Worm (Caenorhabditis elegans): Measurements from ENCODE around the gene srx-78.

The srx-78 gene

ce11 chrV:15085335-15085800 lies 9.5 kb upstream of the srx-78 start, which contains the start of the genes ahsa-1 and C01G10.7 (continued):
- TF ChIP-seq nhr-120 (GFP tag; IDR thresholded peaks at IDR 0.05), result no peak
- peak; percentile 86 for TF ChIP-seq tlf-1 (GFP tag; optimal IDR thresholded peaks at IDR 0.05)
- TF ChIP-seq bed-1 (GFP tag; IDR thresholded peaks at IDR 0.05), result no peak
- peak; percentile 74 for TF ChIP-seq madf-8 (GFP tag; conservative IDR thresholded peaks at IDR 0.05)
- TF ChIP-seq mxl-1 (tag; optimal IDR thresholded peaks at IDR 0.05), result no peak
- 0 out of 2 replicates have a peak, but pooled peaks have one; percentile 8 for TF ChIP-seq lin-26 (GFP tag; IDR thresholded peaks at IDR 0.05)
- peak; percentile 23 for TF ChIP-seq hrde-1 (tag; optimal IDR thresholded peaks at IDR 0.05; ENCODE audit: borderline replicate concordance)
- peak; percentile 48; the same call in 1 of the 2 replicates for TF ChIP-seq C17E4.6 (GFP tag; IDR thresholded peaks at IDR 0.05)
- no peak for TF ChIP-seq attf-6 (GFP tag; IDR thresholded peaks at IDR 0.05)
- TF ChIP-seq aptf-3 (GFP tag; IDR thresholded peaks at IDR 0.05), result no peak
- TF ChIP-seq snpc-4 (GFP tag; optimal IDR thresholded peaks at IDR 0.05), result no peak
- TF ChIP-seq snpc-4 (tag; optimal IDR thresholded peaks at IDR 0.05), result peak in 3 of 4 experiments; percentile 69 to 85 (median 74)
- peak; percentile 57 for TF ChIP-seq efl-1 (GFP tag; optimal IDR thresholded peaks at IDR 0.05)
- TF ChIP-seq rec-8 (tag; optimal IDR thresholded peaks at IDR 0.05), result peak; percentile 74 to 82
- peak; percentile 87 for TF ChIP-seq madf-10 (tag; optimal IDR thresholded peaks at IDR 0.05)
- TF ChIP-seq pbrm-1 (GFP tag; IDR thresholded peaks at IDR 0.05), result peak; percentile 87; the same call in 1 of the 2 replicates
- TF ChIP-seq F33H1.4 (GFP tag; IDR thresholded peaks at IDR 0.05), result peak; percentile 70
- TF ChIP-seq lin-54 (GFP tag; optimal IDR thresholded peaks at IDR 0.05), result peak; percentile 82
- no peak for TF ChIP-seq F10E7.11 (tag; optimal IDR thresholded peaks at IDR 0.05)
- peak; percentile 46 for TF ChIP-seq ztf-26 (tag; optimal IDR thresholded peaks at IDR 0.05)
- no peak for TF ChIP-seq nhr-90 (tag; optimal IDR thresholded peaks at IDR 0.05)
- peak; percentile 31 for TF ChIP-seq akir-1 (GFP tag; optimal IDR thresholded peaks at IDR 0.05)
- TF ChIP-seq nhr-27 (tag; optimal IDR thresholded peaks at IDR 0.05), result no peak
- TF ChIP-seq sptf-2 (GFP tag; optimal IDR thresholded peaks at IDR 0.05), result peak; percentile 41
- peak; percentile 98 for TF ChIP-seq mcd-1 (GFP tag; IDR thresholded peaks at IDR 0.05)
- no peak for TF ChIP-seq Y56A3A.18 (GFP tag; IDR thresholded peaks at IDR 0.05)
- TF ChIP-seq him-1 (tag; optimal IDR thresholded peaks at IDR 0.05), result peak; percentile 26
- no peak for TF ChIP-seq C06A6.2 (GFP tag; conservative IDR thresholded peaks at IDR 0.05)
- no peak for TF ChIP-seq Y53F4B.3 (GFP tag; IDR thresholded peaks at IDR 0.05)
- peak; percentile 31 for TF ChIP-seq rpc-1 (optimal IDR thresholded peaks at IDR 0.05)
- TF ChIP-seq rpc-1 (tag; optimal IDR thresholded peaks at IDR 0.05), result no peak
- TF ChIP-seq B0019.2 (GFP tag; conservative IDR thresholded peaks at IDR 0.05), result peak; percentile 82; the same call in 1 of the 2 replicates
- peak; percentile 51; the same call in 1 of the 2 replicates for TF ChIP-seq hmg-1.2 (GFP tag; IDR thresholded peaks at IDR 0.05)
- TF ChIP-seq ztf-18 (tag; optimal IDR thresholded peaks at IDR 0.05), result peak; percentile 74
- peak; percentile 74 for TF ChIP-seq Y67H2A.10 (GFP tag; conservative IDR thresholded peaks at IDR 0.05)
- TF ChIP-seq dpff-1 (tag; optimal IDR thresholded peaks at IDR 0.05), result no peak
- peak; percentile 63 for TF ChIP-seq atf-7 (tag; optimal IDR thresholded peaks at IDR 0.05)
- no peak for TF ChIP-seq ets-4 (GFP tag; optimal IDR thresholded peaks at IDR 0.05)
- TF ChIP-seq F22D6.2 (tag; optimal IDR thresholded peaks at IDR 0.05), result peak; percentile 52
- TF ChIP-seq athp-1 (tag; optimal IDR thresholded peaks at IDR 0.05), result peak; percentile 86
- no peak for TF ChIP-seq madf-3 (GFP tag; IDR thresholded peaks at IDR 0.05)
- peak; percentile 92 for TF ChIP-seq ceh-27 (GFP tag; optimal IDR thresholded peaks at IDR 0.05)
- TF ChIP-seq F57A8.1 (GFP tag; optimal IDR thresholded peaks at IDR 0.05), result no peak
- TF ChIP-seq snpc-1.3 (tag; optimal IDR thresholded peaks at IDR 0.05; ENCODE audit: insufficient read depth), result peak; percentile 65
- TF ChIP-seq ceh-58 (GFP tag; IDR thresholded peaks at IDR 0.05), result no peak
- no peak for TF ChIP-seq F57C9.4 (tag; optimal IDR thresholded peaks at IDR 0.05)
- peak; percentile 72 for TF ChIP-seq ceh-100 (GFP tag; IDR thresholded peaks at IDR 0.05)
- TF ChIP-seq ccch-3 (GFP tag; optimal IDR thresholded peaks at IDR 0.05), result peak; percentile 30
- TF ChIP-seq sea-2 (GFP tag; IDR thresholded peaks at IDR 0.05), result no peak
